Worm (Caenorhabditis elegans) whole organism, L2 larva: ENCODE data around the gene srh-299.

Experiments used
- elt-1 ChIP-seq: fragments of 150-350 bp; optimal IDR thresholded peaks from 2 replicates; lab custom pipeline; 2014; ENCODE audit warnings: missing biosample characterization, missing genetic modification characterization
- fos-1 ChIP-seq: fragments of 150-350 bp; optimal IDR thresholded peaks from 2 replicates; lab custom pipeline; 2014; ENCODE audit warnings: missing biosample characterization, missing genetic modification characterization
- gmeb-1 ChIP-seq: fragments of 150-350 bp; optimal IDR thresholded peaks from 2 replicates; lab custom pipeline; 2014; ENCODE audit warnings: missing biosample characterization, missing genetic modification characterization
- mdl-1 ChIP-seq, 2 experiments: fragments of 150-350 bp in 1 of 2; sonication (generic microtip) in 1 of 2; optimal IDR thresholded peaks; 2 replicates each; lab custom pipeline; 2017; ENCODE audit warnings: missing biosample characterization in 2 of 2, missing genetic modification characterization in 2 of 2
- nhr-10 ChIP-seq: sonication (generic microtip); optimal IDR thresholded peaks from 2 replicates; lab custom pipeline; 2017; ENCODE audit warnings: missing biosample characterization, missing genetic modification characterization
- nhr-237 ChIP-seq: fragments of 150-350 bp; optimal IDR thresholded peaks from 2 replicates; lab custom pipeline; 2014; ENCODE audit warnings: missing biosample characterization, missing genetic modification characterization
- nhr-25 ChIP-seq: fragments of 150-350 bp; sonication (generic microtip); optimal IDR thresholded peaks from 3 replicates; lab custom pipeline; 2014; ENCODE audit warnings: missing biosample characterization, missing genetic modification characterization
- snpc-4 ChIP-seq: fragments of 150-350 bp; optimal IDR thresholded peaks from 2 replicates; lab custom pipeline; 2014; ENCODE audit warnings: missing biosample characterization, missing genetic modification characterization
- unc-55 ChIP-seq: fragments of 150-350 bp; sonication (generic microtip); optimal IDR thresholded peaks from 3 replicates; lab custom pipeline; 2014; ENCODE audit warnings: missing biosample characterization, missing genetic modification reagents, missing genetic modification characterization
- unc-62 ChIP-seq: fragments of 150-350 bp; optimal IDR thresholded peaks from 2 replicates; lab custom pipeline; 2014; ENCODE audit warnings: missing biosample characterization, missing genetic modification reagents, missing genetic modification characterization

DNA sequence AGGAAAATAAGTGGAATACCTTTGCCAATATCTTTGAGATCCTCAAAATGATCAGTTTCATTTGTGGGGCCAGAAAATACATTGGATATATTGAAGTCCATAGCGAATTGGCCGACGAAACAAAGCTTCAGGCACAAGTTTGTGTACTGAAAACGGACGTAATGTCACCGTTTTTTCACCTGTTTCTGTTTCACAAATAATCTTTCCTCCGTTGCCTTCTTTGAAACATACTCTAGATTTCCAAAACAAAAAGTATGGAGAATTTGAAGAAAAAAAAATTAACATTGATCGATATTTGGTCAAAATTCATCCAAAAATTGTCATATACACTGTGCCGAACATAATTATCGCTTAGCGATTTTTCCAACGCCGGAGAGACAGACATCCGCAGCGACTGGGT is 543 bp upstream of the srh-299 start, which contains the start of gene srz-12:
- TF ChIP-seq snpc-4 (no peak), nhr-237 (tag; lab: Kevin White, UChicago) (no peak), fos-1 (tag; lab: Kevin White, UChicago) (no peak), elt-1 (tag; lab: Kevin White, UChicago) (no peak), nhr-10 (tag; lab: Kevin White, UChicago) (no peak), unc-62 (GFP tag; lab: Kevin White, UChicago) (no peak), unc-55 (GFP tag; lab: Kevin White, UChicago) (no peak), mdl-1 (tag; optimal IDR thresholded peaks at IDR 0.05; lab: Kevin White, UChicago) (no peak), nhr-25 (tag; lab: Kevin White, UChicago) (no peak), gmeb-1 (tag; lab: Kevin White, UChicago) (no peak)
